Worm (Caenorhabditis elegans) whole organism, young adult: Measurements from ENCODE around the gene R02F11.2.

ENCODE experiments used
- F33H1.4 ChIP-seq: fragments of 200-800 bp; sonication (Bioruptor generic); IDR thresholded peaks from 2 replicates; pipeline ENCODE4 v1.3.6; 2022; ENCODE audit warnings: missing genetic modification reagents, missing genetic modification characterization, missing compliant biosample characterization
- F37B4.10 ChIP-seq: fragments of 200-800 bp; sonication (Bioruptor generic); IDR thresholded peaks from 2 replicates; pipeline ENCODE4 v1.3.6; 2022; ENCODE audit warnings: missing genetic modification characterization, missing compliant biosample characterization
- ama-1 ChIP-seq, 3 experiments: fragments of 150-350 bp in 1 of 3; sonication (generic microtip) in 2 of 3; optimal IDR thresholded peaks; 2 replicates each; lab custom pipeline; 2014 to 2018; ENCODE audit warnings: missing biosample characterization in 2 of 3, missing genetic modification characterization in 2 of 3, missing genetic modification reagents in 2 of 3
- cebp-1 ChIP-seq, 2 experiments: fragments of 200-800 bp in 1 of 2; sonication (Bioruptor generic) in 1 of 2; sonication (generic microtip) in 1 of 2; IDR thresholded peaks in 1 of 2; optimal IDR thresholded peaks in 1 of 2; 2 replicates each; pipeline versions ENCODE4 v1.3.6 to Lab custom; 2017 to 2022; ENCODE audit warnings: missing compliant biosample characterization in 2 of 2, missing genetic modification characterization in 2 of 2, mild to moderate bottlenecking in 1 of 2, missing genetic modification reagents in 1 of 2, moderate library complexity in 1 of 2
- dpff-1 ChIP-seq: sonication (generic microtip); optimal IDR thresholded peaks from 2 replicates; lab custom pipeline; 2017; ENCODE audit warnings: mild to moderate bottlenecking, missing genetic modification characterization, missing compliant biosample characterization
- dpl-1 ChIP-seq: fragments of 150-350 bp; optimal IDR thresholded peaks from 2 replicates; lab custom pipeline; 2014; ENCODE audit warnings: missing biosample characterization, missing genetic modification reagents, missing genetic modification characterization
- ekl-4 ChIP-seq: fragments of 200-800 bp; sonication (Bioruptor generic); IDR thresholded peaks from 2 replicates; pipeline ENCODE4 v1.3.6; 2022; ENCODE audit warnings: missing genetic modification reagents, missing genetic modification characterization, missing compliant biosample characterization
- fkh-3 ChIP-seq: sonication (generic microtip); optimal IDR thresholded peaks from 2 replicates; lab custom pipeline; 2016; ENCODE audit warnings: mild to moderate bottlenecking, missing genetic modification characterization, missing compliant biosample characterization
- lsl-1 ChIP-seq: fragments of 200-800 bp; sonication (Bioruptor generic); optimal IDR thresholded peaks from 2 replicates; lab custom pipeline; 2018; ENCODE audit warnings: mild to moderate bottlenecking, missing genetic modification characterization, moderate library complexity, missing compliant biosample characterization
- nfyb-1 ChIP-seq: fragments of 200-800 bp; sonication (Bioruptor generic); IDR thresholded peaks from 2 replicates; pipeline ENCODE4 v1.3.6; 2022; ENCODE audit warnings: missing genetic modification reagents, missing genetic modification characterization, missing compliant biosample characterization
- pha-4 ChIP-seq: fragments of 150-350 bp; sonication (generic microtip); optimal IDR thresholded peaks from 2 replicates; lab custom pipeline; 2014; ENCODE audit warnings: missing biosample characterization, missing genetic modification reagents, missing genetic modification characterization

ce11 chrV:4787166-4787565, 7.2 kb upstream of the R02F11.2 start, which contains the start of gene R02F11.9:
- TF ChIP-seq ekl-4 (no peak), ama-1 (optimal IDR thresholded peaks at IDR 0.05; lab: Kevin White, UChicago) (no peak), ama-1 (GFP tag; optimal IDR thresholded peaks at IDR 0.05; lab: Kevin White, UChicago) (no peak), F37B4.10 (no peak), nfyb-1 (GFP tag; lab: Robert Waterston, UW) (no peak), cebp-1 (GFP tag; IDR thresholded peaks at IDR 0.05; lab: Robert Waterston, UW) (no peak), cebp-1 (tag; optimal IDR thresholded peaks at IDR 0.05; lab: Kevin White, UChicago) (no peak), pha-4 (tag; lab: Kevin White, UChicago) (no peak), dpff-1 (no peak), lsl-1 (GFP tag; lab: Kevin White, UChicago) (no peak), F33H1.4 (GFP tag; lab: Robert Waterston, UW) (no peak), fkh-3 (tag; lab: Kevin White, UChicago) (no peak), dpl-1 (GFP tag; lab: Kevin White, UChicago) (no peak)
